Worm (Caenorhabditis elegans) whole organism, midembryonic: ENCODE results near the gene glt-6.

Source experiments
- cog-1 ChIP-seq: sonication (generic microtip); optimal IDR thresholded peaks from 2 replicates; lab custom pipeline; 2016; ENCODE audit warnings: missing genetic modification characterization, missing compliant biosample characterization
- flt-1 ChIP-seq: fragments of 200-800 bp; sonication (Bioruptor generic); IDR thresholded peaks from 2 replicates; pipeline ENCODE4 v1.3.6; 2022; ENCODE audit warnings: missing genetic modification characterization, missing compliant biosample characterization
- klf-2 ChIP-seq: fragments of 200-800 bp; sonication (Bioruptor generic); conservative IDR thresholded peaks from 2 replicates; pipeline ENCODE4 v1.3.6; 2022; ENCODE audit warnings: missing genetic modification reagents, missing genetic modification characterization, missing compliant biosample characterization
- med-1 ChIP-seq: sonication (generic microtip); optimal IDR thresholded peaks from 2 replicates; lab custom pipeline; 2017; ENCODE audit warnings: missing genetic modification characterization, mild to moderate bottlenecking, missing compliant biosample characterization, antibody characterized with exemption, missing genetic modification reagents; ENCODE audit not compliant: insufficient read depth
- tab-1 ChIP-seq: fragments of 200-800 bp; sonication (Bioruptor generic); IDR thresholded peaks from 2 replicates; pipeline ENCODE4 v1.3.6; 2022; ENCODE audit warnings: missing genetic modification characterization, missing compliant biosample characterization
- ztf-23 ChIP-seq: fragments of 200-800 bp; sonication (Bioruptor generic); IDR thresholded peaks from 2 replicates; pipeline ENCODE4 v1.3.6; 2022; ENCODE audit warnings: missing genetic modification reagents, missing genetic modification characterization, missing compliant biosample characterization

ce11 chrIV:7487554-7488456, 15.6 kb upstream of the glt-6 start, which contains the start of the genes his-60 and his-59:
- TF ChIP-seq ztf-23 (GFP tag; lab: Robert Waterston, UW) (peak; percentile 67; the same call in 1 of the 2 replicates), tab-1 (GFP tag; lab: Robert Waterston, UW) (no peak; the same call in 1 of the 2 replicates), flt-1 (GFP tag; lab: Robert Waterston, UW) (peak; percentile 90), klf-2 (GFP tag; lab: Robert Waterston, UW) (no peak), cog-1 (tag; lab: Kevin White, UChicago) (peak; percentile 60), med-1 (GFP tag; lab: Kevin White, UChicago) (no peak)
